Fruit fly (Drosophila melanogaster) whole organism: ENCODE results near the gene CG34155.
A peak's percentile ranks its signal among the peaks of the same experiment; 100 is the strongest.

ENCODE experiments used
- CG8478 ChIP-seq: fragments of >200 bp; optimal IDR thresholded peaks from 2 replicates; lab custom pipeline; 2018; ENCODE audit warnings: inconsistent platforms
- Dll ChIP-seq: fragments of >200 bp; optimal IDR thresholded peaks from 2 replicates; lab custom pipeline; 2017
- EcR ChIP-seq, 2 experiments: fragments of >200 bp; optimal IDR thresholded peaks; 2 replicates each; lab custom pipeline; 2017; ENCODE audit warnings: missing biosample characterization in 2 of 2, missing genetic modification characterization in 2 of 2, missing genetic modification reagents in 2 of 2
- pan ChIP-seq: fragments of >200 bp; optimal IDR thresholded peaks from 2 replicates; lab custom pipeline; 2017
- psq ChIP-seq: fragments of >200 bp; optimal IDR thresholded peaks from 2 replicates; lab custom pipeline; 2017
- usp ChIP-seq: fragments of >200 bp; optimal IDR thresholded peaks from 2 replicates; lab custom pipeline; 2017; ENCODE audit warnings: missing biosample characterization, missing genetic modification characterization, mixed read lengths

CG34155 gene

DNA sequence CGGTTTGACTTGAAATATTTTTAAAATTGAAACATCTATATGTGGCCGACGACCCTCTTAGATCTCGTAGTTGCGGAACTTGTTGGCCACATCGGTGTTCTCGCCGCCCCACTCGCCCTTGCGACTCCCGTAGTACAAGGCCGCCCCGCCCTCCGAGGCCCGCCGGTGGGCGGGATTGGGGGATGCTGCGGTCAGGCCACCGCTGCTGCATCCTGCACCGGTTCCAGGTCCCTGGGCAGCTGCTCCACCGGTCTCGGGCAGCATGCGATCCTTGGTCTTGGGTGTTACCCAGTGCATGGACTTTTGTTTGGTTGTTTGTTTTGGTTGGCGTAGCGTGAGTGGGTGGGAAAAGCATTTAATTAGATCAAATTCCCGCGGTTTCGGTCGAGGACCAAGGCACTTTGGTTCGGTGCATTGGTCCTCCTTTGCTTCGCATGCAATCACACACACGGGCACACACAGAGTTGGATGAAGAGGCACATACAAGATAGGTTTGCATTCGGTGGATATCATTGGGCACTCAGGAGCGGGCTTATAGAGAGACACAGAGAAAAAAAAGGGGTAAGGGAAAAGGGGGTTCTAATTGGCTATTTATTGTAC is 41.6 kb downstream of the CG34155 start:
- TF ChIP-seq EcR (GFP tag; optimal IDR thresholded peaks at IDR 0.05; lab: Kevin White, UChicago) = no peak
- TF ChIP-seq Dll = no peak
- TF ChIP-seq CG8478 (lab: Kevin White, UChicago) = no peak
- no peak for TF ChIP-seq psq (lab: Kevin White, UChicago)
- no peak for TF ChIP-seq usp
- no peak for TF ChIP-seq pan (lab: Kevin White, UChicago)

DNA sequence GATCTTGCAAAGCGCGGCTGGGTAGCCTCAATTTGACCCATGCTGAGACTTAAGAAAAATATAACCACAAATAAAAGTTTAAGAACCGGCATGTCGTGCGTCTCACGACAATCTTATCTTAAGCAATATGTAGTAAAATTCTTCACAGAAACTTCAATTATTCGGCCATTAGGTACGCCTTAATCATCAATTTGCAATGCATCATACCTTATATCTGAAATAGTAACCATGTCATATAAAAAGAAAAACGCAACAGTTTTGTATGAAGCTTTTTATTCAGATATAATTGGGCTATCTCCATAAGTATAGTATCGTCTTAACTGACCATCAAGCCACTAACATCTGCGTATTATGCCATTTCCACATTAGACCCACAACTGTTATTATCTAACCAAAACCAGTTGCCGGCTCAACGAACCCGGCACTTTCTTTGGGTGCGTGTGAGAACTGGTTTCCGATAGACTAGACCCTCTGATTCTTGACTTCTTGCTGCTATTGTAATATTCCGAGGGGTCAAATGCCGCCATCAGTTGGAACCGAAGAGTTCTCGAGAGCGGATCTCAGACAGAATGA is 45.7 kb downstream of the CG34155 start, which contains the start of the genes CG31524 and CG9698:
TSS of gene CG31524 (minus strand) at position 101 of the 573 bp plus-strand sequence.
TSS of gene CG9698 (plus strand) at position 523 of the 573 bp plus-strand sequence.
- peak in 1 of 2 experiments; percentile 18 for TF ChIP-seq EcR (GFP tag; optimal IDR thresholded peaks at IDR 0.05; lab: Kevin White, UChicago)
- TF ChIP-seq Dll = no peak

DNA sequence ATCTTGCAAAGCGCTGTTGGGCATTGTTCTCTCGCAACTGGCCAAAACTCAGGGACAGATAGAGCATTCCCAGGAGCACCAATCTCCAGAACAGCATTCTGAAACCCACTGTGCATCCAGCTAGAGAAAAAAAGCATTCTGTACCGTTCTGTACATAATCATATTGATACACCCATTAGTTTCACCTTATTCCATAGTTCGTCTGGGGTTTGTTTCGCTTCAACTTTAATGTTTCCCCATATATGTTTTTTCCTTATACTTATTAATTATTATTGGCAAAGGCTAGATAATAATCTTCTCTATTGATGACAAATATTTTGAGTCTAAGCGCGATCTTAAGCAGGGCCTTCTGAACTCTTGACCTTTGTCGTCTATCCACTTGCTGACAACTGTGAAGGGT is 47.9 kb downstream of the CG34155 start, which contains the start of gene PH4alphaNE2:
TSS of gene PH4alphaNE2 (minus strand) at position 101 of the 400 bp plus-strand sequence.
- no peak for TF ChIP-seq pan (lab: Kevin White, UChicago)
- no peak for TF ChIP-seq CG8478 (lab: Kevin White, UChicago)
- TF ChIP-seq Dll = no peak
- TF ChIP-seq usp = no peak
- TF ChIP-seq EcR (GFP tag; optimal IDR thresholded peaks at IDR 0.05; lab: Kevin White, UChicago) = no peak
- TF ChIP-seq psq (lab: Kevin White, UChicago) = no peak

DNA sequence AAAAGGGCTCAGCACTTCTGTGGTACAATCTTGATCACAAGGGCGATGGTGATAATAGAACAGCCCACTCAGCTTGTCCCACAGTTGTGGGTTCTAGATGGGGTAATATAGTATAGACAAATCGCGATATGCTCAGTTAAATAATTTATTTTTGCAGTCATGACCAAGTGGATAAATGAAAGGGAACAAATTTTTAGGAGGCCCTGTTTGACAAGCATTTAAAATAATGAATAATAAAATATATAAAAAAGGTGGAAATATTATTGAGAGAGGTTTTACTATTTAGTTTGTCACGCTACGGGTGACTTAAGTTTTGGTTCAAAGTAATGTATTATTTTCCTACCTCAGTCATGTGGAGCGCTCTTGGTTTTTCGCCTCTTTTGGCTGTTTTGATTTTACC is 52.3 kb downstream of the CG34155 start, which contains the start of gene CG34041:
TSS of gene CG34041 (plus strand) at position 301 of the 400 bp plus-strand sequence.
- TF ChIP-seq Dll (no peak), CG8478 (lab: Kevin White, UChicago) (no peak), EcR (GFP tag; optimal IDR thresholded peaks at IDR 0.05; lab: Kevin White, UChicago) (no peak), psq (lab: Kevin White, UChicago) (no peak), pan (lab: Kevin White, UChicago) (no peak)

DNA sequence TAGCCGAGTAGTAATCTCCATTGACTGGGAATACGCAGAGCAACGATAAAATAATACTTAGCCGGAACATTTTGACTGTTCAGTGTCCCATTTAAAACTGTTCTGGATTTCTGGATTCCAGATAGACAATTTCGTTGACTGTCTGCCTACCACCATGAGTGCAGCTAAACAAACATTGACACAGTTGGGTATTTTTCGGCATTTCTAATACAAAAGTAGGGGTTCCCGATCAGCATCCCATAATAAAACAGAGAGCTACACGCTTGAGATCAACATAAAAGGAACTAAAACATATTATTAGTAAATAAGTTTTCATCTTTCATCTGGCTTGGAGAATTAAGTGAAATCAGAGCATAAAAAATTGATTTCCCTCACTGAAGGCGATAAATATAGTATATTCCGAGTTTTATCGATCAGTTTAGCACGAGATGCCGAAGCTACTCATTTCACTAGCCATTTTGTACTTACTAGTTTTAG is 54.4 kb downstream of the CG34155 start, which contains the start of the genes PH4alphaSG1 and CG15539:
TSS of gene PH4alphaSG1 (minus strand) at position 101 of the 477 bp plus-strand sequence.
TSS of gene CG15539 (plus strand) at position 427 of the 477 bp plus-strand sequence.
- no peak for TF ChIP-seq usp
